Fruit fly (Drosophila melanogaster) whole organism, adult: ENCODE measurements around the gene emc.
A peak's percentile ranks its signal among the peaks of the same experiment; 100 is the strongest.

Experiments
- CG11617 ChIP-seq: fragments of 200-800 bp; sonication (Bioruptor generic); optimal IDR thresholded peaks from 2 replicates; lab custom pipeline; 2017; ENCODE audit warnings: mild to moderate bottlenecking, missing biosample characterization, missing genetic modification reagents, missing genetic modification characterization
- CG12768 ChIP-seq: fragments of 200-800 bp; sonication (Bioruptor generic); optimal IDR thresholded peaks from 2 replicates; lab custom pipeline; 2017; ENCODE audit warnings: missing biosample characterization, missing genetic modification characterization, mild to moderate bottlenecking, moderate library complexity, missing genetic modification reagents
- CG14711 ChIP-seq: fragments of 200-800 bp; sonication (Bioruptor generic); optimal IDR thresholded peaks from 2 replicates; lab custom pipeline; 2018; ENCODE audit warnings: missing biosample characterization, mild to moderate bottlenecking, missing genetic modification characterization, moderate library complexity
- CG1620 ChIP-seq: fragments of 200-800 bp; sonication (Bioruptor generic); optimal IDR thresholded peaks from 2 replicates; lab custom pipeline; 2016; ENCODE audit warnings: missing biosample characterization, missing genetic modification characterization
- CG33017 ChIP-seq: fragments of 200-800 bp; sonication (Bioruptor generic); optimal IDR thresholded peaks from 2 replicates; lab custom pipeline; 2018; ENCODE audit warnings: missing biosample characterization, mild to moderate bottlenecking, missing genetic modification characterization, moderate library complexity
- CG5204 ChIP-seq: fragments of 200-800 bp; sonication (Bioruptor generic); optimal IDR thresholded peaks from 2 replicates; lab custom pipeline; 2016; ENCODE audit warnings: missing biosample characterization, missing genetic modification characterization
- CG7045 ChIP-seq: fragments of 200-800 bp; sonication (Bioruptor generic); optimal IDR thresholded peaks from 2 replicates; lab custom pipeline; 2017; ENCODE audit warnings: missing biosample characterization, mild to moderate bottlenecking, missing genetic modification characterization
- CG7101 ChIP-seq: fragments of 200-800 bp; sonication (Bioruptor generic); optimal IDR thresholded peaks from 2 replicates; lab custom pipeline; 2018; ENCODE audit warnings: missing biosample characterization, mild to moderate bottlenecking, missing genetic modification characterization, moderate library complexity
- Clk ChIP-seq: fragments of 200-800 bp; sonication (Bioruptor generic); optimal IDR thresholded peaks from 2 replicates; lab custom pipeline; 2017; ENCODE audit warnings: missing biosample characterization, missing genetic modification characterization
- Crg-1 ChIP-seq: fragments of 200-800 bp; sonication (Bioruptor generic); optimal IDR thresholded peaks from 2 replicates; lab custom pipeline; 2016; ENCODE audit warnings: missing biosample characterization, missing genetic modification characterization
- Hr96 ChIP-seq: fragments of 200-800 bp; sonication (Bioruptor generic); optimal IDR thresholded peaks from 2 replicates; lab custom pipeline; 2016; ENCODE audit warnings: missing biosample characterization, missing genetic modification characterization
- Mnt ChIP-seq: fragments of 200-800 bp; sonication (Bioruptor generic); optimal IDR thresholded peaks from 2 replicates; lab custom pipeline; 2016; ENCODE audit warnings: missing biosample characterization, mild to moderate bottlenecking, missing genetic modification characterization
- bab1 ChIP-seq: fragments of 200-800 bp; sonication (Bioruptor generic); optimal IDR thresholded peaks from 3 replicates; lab custom pipeline; 2019; ENCODE audit warnings: missing biosample characterization, mild to moderate bottlenecking, missing genetic modification characterization, moderate library complexity
- cic ChIP-seq: fragments of 200-800 bp; sonication (Bioruptor generic); optimal IDR thresholded peaks from 2 replicates; lab custom pipeline; 2017; ENCODE audit warnings: missing biosample characterization, mild to moderate bottlenecking, missing genetic modification characterization, moderate library complexity
- cnc ChIP-seq, 2 experiments: fragments of >200 bp; optimal IDR thresholded peaks; 2 replicates each; lab custom pipeline; 2017
- kay ChIP-seq: fragments of 200-800 bp; sonication (Bioruptor generic); peaks from one replicate; lab custom pipeline; 2016; ENCODE audit warnings: missing biosample characterization, missing genetic modification characterization, borderline replicate concordance
- ovo ChIP-seq: fragments of 200-800 bp; sonication (Bioruptor generic); optimal IDR thresholded peaks from 2 replicates; lab custom pipeline; 2016; ENCODE audit warnings: missing biosample characterization, missing genetic modification characterization
- pad ChIP-seq: fragments of 200-800 bp; sonication (Bioruptor generic); optimal IDR thresholded peaks from 3 replicates; lab custom pipeline; 2017; ENCODE audit warnings: missing biosample characterization, missing genetic modification characterization, mild to moderate bottlenecking, moderate library complexity, missing genetic modification reagents
- tj ChIP-seq: fragments of 200-800 bp; sonication (Bioruptor generic); optimal IDR thresholded peaks from 3 replicates; lab custom pipeline; 2017; ENCODE audit warnings: missing biosample characterization, mild to moderate bottlenecking, missing genetic modification characterization, moderate library complexity
- toe ChIP-seq: fragments of 200-800 bp; sonication (Bioruptor generic); optimal IDR thresholded peaks from 2 replicates; lab custom pipeline; 2016; ENCODE audit warnings: missing biosample characterization, missing genetic modification characterization

Gene emc

dm6 chr3L:760201-760600 is 11.0 kb downstream of the emc start:
- TF ChIP-seq CG1620 (GFP tag; lab: Kevin White, UChicago) = no peak
- no peak for TF ChIP-seq tj (GFP tag; lab: Kevin White, UChicago)
- TF ChIP-seq CG12768 (GFP tag; lab: Kevin White, UChicago) = no peak
- TF ChIP-seq kay (GFP tag; lab: Kevin White, UChicago) = no peak
- no peak for TF ChIP-seq CG7101 (tag; lab: Kevin White, UChicago)
- TF ChIP-seq bab1 (GFP tag; lab: Kevin White, UChicago) = no peak
- no peak for TF ChIP-seq toe
- TF ChIP-seq CG5204 (GFP tag; lab: Kevin White, UChicago) = no peak
- TF ChIP-seq ovo (GFP tag; lab: Kevin White, UChicago) = no peak
- no peak for TF ChIP-seq CG7045 (GFP tag; lab: Kevin White, UChicago)
- TF ChIP-seq CG11617 (GFP tag; lab: Kevin White, UChicago) = no peak
- TF ChIP-seq Hr96 (GFP tag; lab: Kevin White, UChicago) = no peak
- TF ChIP-seq cic (GFP tag; lab: Kevin White, UChicago) = no peak
- no peak for TF ChIP-seq CG33017 (tag; lab: Kevin White, UChicago)
- TF ChIP-seq Clk (GFP tag; lab: Kevin White, UChicago) = no peak

- TF ChIP-seq kay (GFP tag; lab: Kevin White, UChicago) = no peak
- TF ChIP-seq CG12768 (GFP tag; lab: Kevin White, UChicago) = no peak
- TF ChIP-seq cnc (optimal IDR thresholded peaks at IDR 0.05; lab: Kevin White, UChicago) = no peak
- TF ChIP-seq toe = no peak
Measured at dm6 chr3L:761733-762132, 12.5 kb downstream of the emc start.

- TF ChIP-seq kay (GFP tag; lab: Kevin White, UChicago) (no peak), Crg-1 (GFP tag; lab: Kevin White, UChicago) (no peak), bab1 (GFP tag; lab: Kevin White, UChicago) (peak; percentile 7)
Measured at dm6 chr3L:762331-762907, 13.2 kb downstream of the emc start.

dm6 chr3L:764329-764728 is 15.1 kb downstream of the emc start:
- TF ChIP-seq Crg-1 (GFP tag; lab: Kevin White, UChicago) (no peak), tj (GFP tag; lab: Kevin White, UChicago) (no peak), cic (GFP tag; lab: Kevin White, UChicago) (no peak), Mnt (GFP tag; lab: Kevin White, UChicago) (no peak), ovo (GFP tag; lab: Kevin White, UChicago) (no peak), cnc (optimal IDR thresholded peaks at IDR 0.05; lab: Kevin White, UChicago) (no peak), Hr96 (GFP tag; lab: Kevin White, UChicago) (no peak)

dm6 chr3L:765095-765494 is 15.9 kb downstream of the emc start:
- TF ChIP-seq CG1620 (GFP tag; lab: Kevin White, UChicago) (no peak), tj (GFP tag; lab: Kevin White, UChicago) (peak; percentile 97)

dm6 chr3L:765515-766292 is 16.5 kb downstream of the emc start:
- TF ChIP-seq CG7101 (tag; lab: Kevin White, UChicago) = peak; percentile 24
- TF ChIP-seq Hr96 (GFP tag; lab: Kevin White, UChicago) = no peak
- TF ChIP-seq CG33017 (tag; lab: Kevin White, UChicago) = peak; percentile 30
- TF ChIP-seq Mnt (GFP tag; lab: Kevin White, UChicago) = no peak
- TF ChIP-seq CG1620 (GFP tag; lab: Kevin White, UChicago) = no peak
- no peak for TF ChIP-seq tj (GFP tag; lab: Kevin White, UChicago)
- TF ChIP-seq CG12768 (GFP tag; lab: Kevin White, UChicago) = peak; percentile 64
- TF ChIP-seq kay (GFP tag; lab: Kevin White, UChicago) = no peak
- TF ChIP-seq pad (GFP tag; lab: Kevin White, UChicago) = peak; percentile 36
- no peak for TF ChIP-seq Clk (GFP tag; lab: Kevin White, UChicago)
- no peak for TF ChIP-seq ovo (GFP tag; lab: Kevin White, UChicago)
- peak; percentile 73 for TF ChIP-seq bab1 (GFP tag; lab: Kevin White, UChicago)
- no peak for TF ChIP-seq Crg-1 (GFP tag; lab: Kevin White, UChicago)
- TF ChIP-seq CG14711 (tag; lab: Kevin White, UChicago) = peak; percentile 49
- TF ChIP-seq CG11617 (GFP tag; lab: Kevin White, UChicago) = peak; percentile 32
- peak; percentile 14 for TF ChIP-seq CG5204 (GFP tag; lab: Kevin White, UChicago)
- peak; percentile 9 for TF ChIP-seq CG7045 (GFP tag; lab: Kevin White, UChicago)
- no peak for TF ChIP-seq cnc (optimal IDR thresholded peaks at IDR 0.05; lab: Kevin White, UChicago)
- TF ChIP-seq toe = peak; percentile 30
- TF ChIP-seq cic (GFP tag; lab: Kevin White, UChicago) = peak; percentile 37
